Fruit fly (Drosophila melanogaster) whole organism, prepupa: Measurements from ENCODE around the gene CG12883.

Source experiments
- CG10631 ChIP-seq: fragments of 200-800 bp; sonication (Bioruptor generic); optimal IDR thresholded peaks from 2 replicates; lab custom pipeline; 2016; ENCODE audit warnings: missing biosample characterization, missing genetic modification characterization
- CG10669 ChIP-seq: fragments of 200-800 bp; sonication (Bioruptor generic); optimal IDR thresholded peaks from 3 replicates; lab custom pipeline; 2018; ENCODE audit warnings: missing biosample characterization, mild to moderate bottlenecking, missing genetic modification characterization, moderate library complexity
- CG11294 ChIP-seq: fragments of 200-800 bp; sonication (Bioruptor generic); IDR thresholded peaks from 2 replicates; pipeline ENCODE4 v1.3.6; 2022; ENCODE audit warnings: missing biosample characterization, missing genetic modification characterization
- CG11762 ChIP-seq: fragments of 200-800 bp; sonication (Bioruptor generic); optimal IDR thresholded peaks from 3 replicates; lab custom pipeline; 2016; ENCODE audit warnings: missing biosample characterization, missing genetic modification characterization; ENCODE audit not compliant: insufficient read depth
- CG15336 ChIP-seq: fragments of 200-800 bp; sonication (Bioruptor generic); IDR thresholded peaks from 2 replicates; pipeline ENCODE4 v1.3.6; 2022; ENCODE audit warnings: missing biosample characterization, missing genetic modification characterization
- CG16779 ChIP-seq: fragments of 200-800 bp; sonication (Bioruptor generic); optimal IDR thresholded peaks from 3 replicates; lab custom pipeline; 2017; ENCODE audit warnings: missing biosample characterization, mild to moderate bottlenecking, missing genetic modification characterization
- CG3032 ChIP-seq: fragments of 200-800 bp; optimal IDR thresholded peaks from 2 replicates; lab custom pipeline; 2019; ENCODE audit warnings: missing biosample characterization, mild to moderate bottlenecking, missing genetic modification characterization, moderate library complexity
- CG32006 ChIP-seq: fragments of 200-800 bp; sonication (Bioruptor generic); optimal IDR thresholded peaks from 3 replicates; lab custom pipeline; 2017; ENCODE audit warnings: missing biosample characterization, mild to moderate bottlenecking, missing genetic modification characterization
- CG4318 ChIP-seq: fragments of 200-800 bp; sonication (Bioruptor generic); optimal IDR thresholded peaks from 3 replicates; lab custom pipeline; 2017; ENCODE audit warnings: missing biosample characterization, mild to moderate bottlenecking, missing genetic modification characterization
- CG6163 ChIP-seq: fragments of 200-800 bp; sonication (Bioruptor generic); IDR thresholded peaks from 3 replicates; pipeline ENCODE4 v1.3.6; 2022; ENCODE audit warnings: missing biosample characterization, missing genetic modification characterization
- CG6276 ChIP-seq: fragments of 200-800 bp; sonication (Bioruptor generic); optimal IDR thresholded peaks from 2 replicates; lab custom pipeline; 2017; ENCODE audit warnings: missing biosample characterization, mild to moderate bottlenecking, missing genetic modification characterization
- CG6792 ChIP-seq: fragments of 200-800 bp; sonication (Bioruptor generic); optimal IDR thresholded peaks from 3 replicates; lab custom pipeline; 2016; ENCODE audit warnings: missing biosample characterization, missing genetic modification characterization
- CG6808 ChIP-seq: fragments of 200-800 bp; sonication (Bioruptor generic); optimal IDR thresholded peaks from 3 replicates; lab custom pipeline; 2017; ENCODE audit warnings: missing biosample characterization, missing genetic modification characterization, mild to moderate bottlenecking, moderate library complexity, missing genetic modification reagents
- CG6854 ChIP-seq: fragments of 200-800 bp; sonication (Bioruptor generic); optimal IDR thresholded peaks from 2 replicates; lab custom pipeline; 2017; ENCODE audit warnings: missing biosample characterization, mild to moderate bottlenecking, missing genetic modification characterization
- CG8119 ChIP-seq: fragments of 200-800 bp; sonication (Bioruptor generic); IDR thresholded peaks from 3 replicates; pipeline ENCODE4 v1.3.6; 2022; ENCODE audit warnings: missing biosample characterization, missing genetic modification characterization
- CG8632 ChIP-seq: fragments of 200-800 bp; sonication (Bioruptor generic); optimal IDR thresholded peaks from 3 replicates; lab custom pipeline; 2016; ENCODE audit warnings: missing biosample characterization, missing genetic modification characterization
- CG9139 ChIP-seq: fragments of 200-800 bp; sonication (Bioruptor generic); optimal IDR thresholded peaks from 3 replicates; lab custom pipeline; 2017; ENCODE audit warnings: missing biosample characterization, mild to moderate bottlenecking, missing genetic modification characterization
- Eip75B ChIP-seq: fragments of 200-800 bp; sonication (Bioruptor generic); optimal IDR thresholded peaks from 3 replicates; lab custom pipeline; 2016; ENCODE audit warnings: missing biosample characterization, missing genetic modification characterization
- Eip78C ChIP-seq: fragments of 200-800 bp; sonication (Bioruptor generic); peaks from one replicate; lab custom pipeline; 2016; ENCODE audit warnings: missing biosample characterization, missing genetic modification characterization
- Eip93F ChIP-seq: fragments of 200-800 bp; sonication (Bioruptor generic); optimal IDR thresholded peaks from 2 replicates; lab custom pipeline; 2016; ENCODE audit warnings: missing biosample characterization, mild to moderate bottlenecking, missing genetic modification characterization
- Ets21C ChIP-seq: fragments of 200-800 bp; sonication (Bioruptor generic); optimal IDR thresholded peaks from 3 replicates; lab custom pipeline; 2016; ENCODE audit warnings: missing biosample characterization, missing genetic modification characterization
- Ets96B ChIP-seq: fragments of 200-800 bp; optimal IDR thresholded peaks from 2 replicates; lab custom pipeline; 2019; ENCODE audit warnings: missing biosample characterization, mild to moderate bottlenecking, missing genetic modification characterization, moderate library complexity
- Hr39 ChIP-seq: fragments of 200-800 bp; sonication (Bioruptor generic); optimal IDR thresholded peaks from 2 replicates; lab custom pipeline; 2016; ENCODE audit warnings: missing biosample characterization, missing genetic modification characterization
- Hr4 ChIP-seq: fragments of 200-800 bp; sonication (Bioruptor generic); optimal IDR thresholded peaks from 3 replicates; lab custom pipeline; 2016; ENCODE audit warnings: missing biosample characterization, missing genetic modification characterization
- Lpt ChIP-seq: fragments of 200-800 bp; sonication (Bioruptor generic); optimal IDR thresholded peaks from 3 replicates; lab custom pipeline; 2016; ENCODE audit warnings: missing biosample characterization, missing genetic modification characterization
- Met ChIP-seq: fragments of 200-800 bp; sonication (Bioruptor generic); optimal IDR thresholded peaks from 3 replicates; lab custom pipeline; 2016; ENCODE audit warnings: missing biosample characterization, missing genetic modification characterization
- OdsH ChIP-seq: fragments of 200-800 bp; sonication (Bioruptor generic); optimal IDR thresholded peaks from 3 replicates; lab custom pipeline; 2016; ENCODE audit warnings: missing biosample characterization, missing genetic modification characterization
- Smox ChIP-seq: fragments of 200-800 bp; sonication (Bioruptor generic); optimal IDR thresholded peaks from 3 replicates; lab custom pipeline; 2016; ENCODE audit warnings: missing biosample characterization, missing genetic modification characterization
- Sox102F ChIP-seq: fragments of 200-800 bp; sonication (Bioruptor generic); optimal IDR thresholded peaks from 2 replicates; lab custom pipeline; 2016; ENCODE audit warnings: missing biosample characterization, mild to moderate bottlenecking, missing genetic modification characterization
- Sox14 ChIP-seq: fragments of 200-800 bp; sonication (Bioruptor generic); optimal IDR thresholded peaks from 3 replicates; lab custom pipeline; 2016; ENCODE audit warnings: missing biosample characterization, missing genetic modification characterization
- achi ChIP-seq: fragments of 200-800 bp; sonication (Bioruptor generic); optimal IDR thresholded peaks from 3 replicates; lab custom pipeline; 2016; ENCODE audit warnings: missing biosample characterization, missing genetic modification characterization
- cyc ChIP-seq: fragments of 200-800 bp; sonication (Bioruptor generic); optimal IDR thresholded peaks from 3 replicates; lab custom pipeline; 2016; ENCODE audit warnings: missing biosample characterization, missing genetic modification characterization
- eg ChIP-seq: fragments of 200-800 bp; sonication (Bioruptor generic); IDR thresholded peaks from 3 replicates; pipeline ENCODE4 v1.3.6; 2022; ENCODE audit warnings: missing biosample characterization, missing genetic modification characterization
- esn ChIP-seq: fragments of 200-800 bp; sonication (Bioruptor generic); optimal IDR thresholded peaks from 2 replicates; lab custom pipeline; 2016; ENCODE audit warnings: missing biosample characterization, mild to moderate bottlenecking, missing genetic modification characterization, moderate library complexity
- fd59A ChIP-seq: fragments of 200-800 bp; sonication (Bioruptor generic); optimal IDR thresholded peaks from 2 replicates; lab custom pipeline; 2017; ENCODE audit warnings: missing biosample characterization, mild to moderate bottlenecking, missing genetic modification characterization, missing genetic modification reagents
- fd85E ChIP-seq: fragments of 200-800 bp; sonication (Bioruptor generic); optimal IDR thresholded peaks from 3 replicates; lab custom pipeline; 2016; ENCODE audit warnings: missing biosample characterization, missing genetic modification characterization
- pdm3 ChIP-seq: fragments of 200-800 bp; sonication (Bioruptor generic); optimal IDR thresholded peaks from 3 replicates; lab custom pipeline; 2016; ENCODE audit warnings: missing biosample characterization, missing genetic modification characterization
- salr ChIP-seq, 2 experiments: fragments of 200-800 bp; sonication (Bioruptor generic); optimal IDR thresholded peaks; 3 replicates each; lab custom pipeline; 2016 to 2018; ENCODE audit warnings: missing biosample characterization in 2 of 2, missing genetic modification characterization in 2 of 2, mild to moderate bottlenecking in 1 of 2
- spab ChIP-seq: fragments of 200-800 bp; sonication (Bioruptor generic); optimal IDR thresholded peaks from 2 replicates; lab custom pipeline; 2017; ENCODE audit warnings: missing biosample characterization, mild to moderate bottlenecking, missing genetic modification characterization, missing genetic modification reagents
- ss ChIP-seq, 2 experiments: fragments of 200-800 bp; sonication (Bioruptor generic); optimal IDR thresholded peaks; 2 replicates in 1 of 2; 3 replicates in 1 of 2; lab custom pipeline; 2017 to 2018; ENCODE audit warnings: mild to moderate bottlenecking in 2 of 2, missing biosample characterization in 2 of 2, missing genetic modification characterization in 2 of 2, moderate library complexity in 1 of 2
- svp ChIP-seq: fragments of 200-800 bp; sonication (Bioruptor generic); peaks from one replicate; lab custom pipeline; 2016; ENCODE audit warnings: missing biosample characterization, missing genetic modification characterization
- vri ChIP-seq: fragments of 200-800 bp; sonication (Bioruptor generic); optimal IDR thresholded peaks from 3 replicates; lab custom pipeline; 2016; ENCODE audit warnings: missing biosample characterization, mild to moderate bottlenecking, missing genetic modification characterization

Gene CG12883

dm6 chr3R:27699540-27700228, 20.6 kb downstream of the CG12883 start, which contains the start of gene ALiX:
ALiX (minus strand) TSS chr3R:27700110.
- TF ChIP-seq CG15336 (GFP tag; lab: Robert Waterston, UW) (peak; percentile 26; the same call in 1 of the 2 replicates), Met (GFP tag; lab: Kevin White, UChicago) (no peak), Eip78C (GFP tag; lab: Kevin White, UChicago) (peak; percentile 54), CG32006 (GFP tag; lab: Kevin White, UChicago) (no peak), salr (GFP tag; optimal IDR thresholded peaks at IDR 0.05; lab: Kevin White, UChicago) (no peak), esn (GFP tag; lab: Kevin White, UChicago) (peak; percentile 31)

- TF ChIP-seq CG6854 (no peak), Eip93F (peak; percentile 28)
Measured at dm6 chr3R:27700229-27700573, 21.1 kb downstream of the CG12883 start, which contains the start of gene btz. btz (plus strand) TSS chr3R:27700361.

dm6 chr3R:27706039-27706580, 27.0 kb downstream of the CG12883 start:
- TF ChIP-seq CG6854 (peak; percentile 10), CG6276 (GFP tag; lab: Kevin White, UChicago) (peak; percentile 76), CG6808 (peak; percentile 19), ss (GFP tag; optimal IDR thresholded peaks at IDR 0.05; lab: Kevin White, UChicago) (peak; percentile 46 to 59), CG8119 (GFP tag; lab: Robert Waterston, UW) (peak; percentile 21; the same call in 1 of the 3 replicates), CG16779 (tag; lab: Kevin White, UChicago) (peak; percentile 45), CG6163 (GFP tag; lab: Robert Waterston, UW) (no peak), vri (peak; percentile 89), CG11294 (no peak), Hr4 (GFP tag; lab: Kevin White, UChicago) (no peak), svp (GFP tag; lab: Kevin White, UChicago) (peak; percentile 89), fd59A (GFP tag; lab: Kevin White, UChicago) (no peak), Ets96B (tag; lab: Kevin White, UChicago) (no peak), CG9139 (peak; percentile 38), CG3032 (tag; lab: Kevin White, UChicago) (no peak), Eip75B (GFP tag; lab: Kevin White, UChicago) (no peak), Eip78C (GFP tag; lab: Kevin White, UChicago) (peak; percentile 17)

- TF ChIP-seq fd85E (GFP tag; lab: Kevin White, UChicago), result peak; percentile 19
- peak; percentile 71 for TF ChIP-seq cyc
- peak; percentile 90 for TF ChIP-seq Eip78C (GFP tag; lab: Kevin White, UChicago)
- TF ChIP-seq CG6808, result peak; percentile 54
- peak; percentile 78 for TF ChIP-seq CG8632 (GFP tag; lab: Kevin White, UChicago)
- peak; percentile 93 for TF ChIP-seq CG10631 (GFP tag; lab: Kevin White, UChicago)
- peak; percentile 85 for TF ChIP-seq CG32006 (GFP tag; lab: Kevin White, UChicago)
- TF ChIP-seq CG11762 (GFP tag; lab: Kevin White, UChicago), result peak; percentile 51
- TF ChIP-seq Hr4 (GFP tag; lab: Kevin White, UChicago), result peak; percentile 84
- peak; percentile 70 for TF ChIP-seq Hr39 (GFP tag; lab: Kevin White, UChicago)
- no peak for TF ChIP-seq Ets21C (GFP tag; lab: Kevin White, UChicago)
- TF ChIP-seq CG10669 (GFP tag; lab: Kevin White, UChicago), result peak; percentile 71
- peak; percentile 75 for TF ChIP-seq Smox (GFP tag; lab: Kevin White, UChicago)
- TF ChIP-seq achi (GFP tag; lab: Kevin White, UChicago), result peak; percentile 81
- TF ChIP-seq esn (GFP tag; lab: Kevin White, UChicago), result peak; percentile 82
- no peak for TF ChIP-seq CG16779 (tag; lab: Kevin White, UChicago)
- peak; percentile 66 for TF ChIP-seq CG15336 (GFP tag; lab: Robert Waterston, UW)
- TF ChIP-seq Lpt (GFP tag; lab: Kevin White, UChicago), result peak; percentile 59
- TF ChIP-seq CG6792 (GFP tag; lab: Kevin White, UChicago), result peak; percentile 69
- TF ChIP-seq Eip93F, result peak; percentile 28
- TF ChIP-seq eg (GFP tag; lab: Robert Waterston, UW), result peak; percentile 85
- peak; percentile 84 for TF ChIP-seq pdm3
- peak; percentile 75 for TF ChIP-seq Sox102F (GFP tag; lab: Kevin White, UChicago)
- TF ChIP-seq spab (GFP tag; lab: Kevin White, UChicago), result peak; percentile 44
- no peak for TF ChIP-seq OdsH (GFP tag; lab: Kevin White, UChicago)
- no peak for TF ChIP-seq CG4318
- no peak for TF ChIP-seq CG6854
- peak; percentile 75 for TF ChIP-seq Sox14 (GFP tag; lab: Kevin White, UChicago)
- TF ChIP-seq vri, result peak; percentile 5
Measured at dm6 chr3R:27706581-27707181, 27.6 kb downstream of the CG12883 start, which contains the start of the genes CROT and CG12877. CROT (minus strand) TSS chr3R:27706751. CG12877 (plus strand) TSS chr3R:27707100.
